Fruit fly (Drosophila melanogaster): ENCODE results near the gene CG18787.

The CG18787 gene

dm6 chr2L:11987945-11988344 is 11.2 kb downstream of the CG18787 start, which contains the start of the genes CG6686 and CG34163 (continued):
- TF ChIP-seq lilli (GFP tag; optimal IDR thresholded peaks at IDR 0.05), result peak; percentile 80
- TF ChIP-seq Abd-B (GFP tag; optimal IDR thresholded peaks at IDR 0.05), result peak; percentile 46
- TF ChIP-seq tup (GFP tag; optimal IDR thresholded peaks at IDR 0.05), result no peak
- TF ChIP-seq HLHmδ (GFP tag; optimal IDR thresholded peaks at IDR 0.05), result no peak
- no peak for TF ChIP-seq Elba2 (GFP tag; optimal IDR thresholded peaks at IDR 0.05)
- TF ChIP-seq eve (GFP tag; optimal IDR thresholded peaks at IDR 0.05), result no peak
- TF ChIP-seq CG1233 (GFP tag; optimal IDR thresholded peaks at IDR 0.05), result no peak
- peak; percentile 42; the same call in 1 of the 2 replicates for TF ChIP-seq sob (GFP tag; IDR thresholded peaks at IDR 0.05)
- no peak for TF ChIP-seq NFAT (GFP tag; IDR thresholded peaks at IDR 0.05)
- no peak for TF ChIP-seq zf30C (GFP tag; optimal IDR thresholded peaks at IDR 0.05)
- TF ChIP-seq abd-A (tag; optimal IDR thresholded peaks at IDR 0.05), result no peak
- TF ChIP-seq YL-1 (GFP tag; optimal IDR thresholded peaks at IDR 0.05), result peak; percentile 94
- TF ChIP-seq CG42726 (GFP tag; IDR thresholded peaks at IDR 0.05; ENCODE audit: partially characterized antibody), result no peak
- no peak for TF ChIP-seq CG17802 (tag; optimal IDR thresholded peaks at IDR 0.05)
- TF ChIP-seq pfk (GFP tag; optimal IDR thresholded peaks at IDR 0.05), result no peak
- TF ChIP-seq GATAe (GFP tag; conservative IDR thresholded peaks at IDR 0.05), result no peak
- TF ChIP-seq dimm (GFP tag; IDR thresholded peaks at IDR 0.05), result no peak
- no peak for TF ChIP-seq da (GFP tag; optimal IDR thresholded peaks at IDR 0.05)
- TF ChIP-seq BEAF-32 (GFP tag; optimal IDR thresholded peaks at IDR 0.05), result peak; percentile 41
- TF ChIP-seq nom (GFP tag; optimal IDR thresholded peaks at IDR 0.05), result no peak
- TF ChIP-seq CG9437 (GFP tag; optimal IDR thresholded peaks at IDR 0.05), result peak; percentile 61
- no peak for TF ChIP-seq CG12744 (GFP tag; optimal IDR thresholded peaks at IDR 0.05)
- TF ChIP-seq CG14965 (GFP tag; optimal IDR thresholded peaks at IDR 0.05; ENCODE audit: borderline replicate concordance), result no peak
- TF ChIP-seq Mrtf (GFP tag; IDR thresholded peaks at IDR 0.05), result no peak
- no peak for TF ChIP-seq wek (GFP tag; optimal IDR thresholded peaks at IDR 0.05)
- TF ChIP-seq Dip3 (GFP tag; optimal IDR thresholded peaks at IDR 0.05), result peak; percentile 56
- TF ChIP-seq stwl (tag; optimal IDR thresholded peaks at IDR 0.05), result peak; percentile 63
- TF ChIP-seq Asciz (GFP tag; optimal IDR thresholded peaks at IDR 0.05), result no peak
- TF ChIP-seq CG15696 (tag; optimal IDR thresholded peaks at IDR 0.05), result no peak
- TF ChIP-seq knrl (GFP tag; IDR thresholded peaks at IDR 0.05; ENCODE audit: partially characterized antibody), result 0 out of 3 replicates have a peak, but pooled peaks have one; percentile 21
- TF ChIP-seq CG7271 (tag; optimal IDR thresholded peaks at IDR 0.05), result peak; percentile 61
- no peak for TF ChIP-seq cad (GFP tag; optimal IDR thresholded peaks at IDR 0.05)
- TF ChIP-seq hbn (GFP tag; IDR thresholded peaks at IDR 0.05; ENCODE audit: partially characterized antibody), result peak; percentile 27; the same call in 1 of the 2 replicates
- no peak for TF ChIP-seq ham (GFP tag; IDR thresholded peaks at IDR 0.05)
- TF ChIP-seq CG12391 (tag; optimal IDR thresholded peaks at IDR 0.05), result peak; percentile 59
- TF ChIP-seq CG17912 (GFP tag; optimal IDR thresholded peaks at IDR 0.05), result no peak
- peak; percentile 17 for TF ChIP-seq tin (GFP tag; optimal IDR thresholded peaks at IDR 0.05)
- TF ChIP-seq pnt (GFP tag; optimal IDR thresholded peaks at IDR 0.05), result peak; percentile 11
- peak; percentile 43 for TF ChIP-seq Sry-δ (GFP tag; optimal IDR thresholded peaks at IDR 0.05)
- no peak for TF ChIP-seq CG4360 (GFP tag; IDR thresholded peaks at IDR 0.05)
- no peak for TF ChIP-seq Hey (tag; optimal IDR thresholded peaks at IDR 0.05)
- TF ChIP-seq Optix (GFP tag; IDR thresholded peaks at IDR 0.05), result no peak
- TF ChIP-seq Hsf (GFP tag; optimal IDR thresholded peaks at IDR 0.05), result peak; percentile 64
- peak; percentile 15 for TF ChIP-seq Nf-YB (GFP tag; optimal IDR thresholded peaks at IDR 0.05)
- no peak for TF ChIP-seq CG10565 (GFP tag; optimal IDR thresholded peaks at IDR 0.05)
- TF ChIP-seq sim (GFP tag; IDR thresholded peaks at IDR 0.05), result no peak
- no peak for TF ChIP-seq HLH4C (GFP tag; IDR thresholded peaks at IDR 0.05; ENCODE audit: partially characterized antibody)
- TF ChIP-seq vnd (GFP tag; IDR thresholded peaks at IDR 0.05; ENCODE audit: partially characterized antibody), result no peak
- TF ChIP-seq CG8359 (GFP tag; optimal IDR thresholded peaks at IDR 0.05; ENCODE audit: borderline replicate concordance), result no peak
- TF ChIP-seq Mes4 (GFP tag; optimal IDR thresholded peaks at IDR 0.05), result no peak

Data from whole organism, embryonic.